Worm (Caenorhabditis elegans) whole organism, L3 larva: Measurements from ENCODE around the gene E01G6.2.
"Not testable (repeated sequence)": the region's sequence is repeated elsewhere in the genome, so short reads cannot be mapped to it uniquely, and the experiment has no call there.

Experiments
- R02D3.7 ChIP-seq: fragments of 150-350 bp; optimal IDR thresholded peaks from 2 replicates; lab custom pipeline; 2014; ENCODE audit warnings: missing biosample characterization, missing genetic modification characterization
- aly-2 ChIP-seq: fragments of 150-350 bp; optimal IDR thresholded peaks from 2 replicates; lab custom pipeline; 2014; ENCODE audit warnings: missing biosample characterization, missing genetic modification characterization
- ama-1 ChIP-seq: fragments of 150-350 bp; optimal IDR thresholded peaks from 2 replicates; lab custom pipeline; 2018
- ceh-16 ChIP-seq: sonication (generic microtip); optimal IDR thresholded peaks from 2 replicates; lab custom pipeline; 2017; ENCODE audit warnings: missing biosample characterization, missing genetic modification characterization
- ceh-28 ChIP-seq: fragments of 150-350 bp; optimal IDR thresholded peaks from 2 replicates; lab custom pipeline; 2014; ENCODE audit warnings: missing biosample characterization, missing genetic modification reagents, missing genetic modification characterization
- ceh-82 ChIP-seq: fragments of 150-350 bp; optimal IDR thresholded peaks from 2 replicates; lab custom pipeline; 2014; ENCODE audit warnings: missing biosample characterization, missing genetic modification characterization
- ceh-9 ChIP-seq: sonication (generic microtip); optimal IDR thresholded peaks from 2 replicates; lab custom pipeline; 2018; ENCODE audit warnings: missing biosample characterization, missing genetic modification characterization
- daf-12 ChIP-seq: fragments of 150-350 bp; optimal IDR thresholded peaks from 2 replicates; lab custom pipeline; 2014; ENCODE audit warnings: missing biosample characterization, missing genetic modification reagents, missing genetic modification characterization
- egl-27 ChIP-seq: sonication (generic microtip); optimal IDR thresholded peaks from 4 replicates; lab custom pipeline; 2017; ENCODE audit warnings: missing biosample characterization, missing genetic modification reagents, missing genetic modification characterization
- egl-5 ChIP-seq: fragments of 150-350 bp; optimal IDR thresholded peaks from 2 replicates; lab custom pipeline; 2017; ENCODE audit warnings: missing biosample characterization, missing genetic modification reagents, missing genetic modification characterization, inconsistent platforms
- elt-1 ChIP-seq: fragments of 150-350 bp; optimal IDR thresholded peaks from 2 replicates; lab custom pipeline; 2014; ENCODE audit warnings: missing biosample characterization, missing genetic modification characterization
- elt-2 ChIP-seq: sonication (generic microtip); optimal IDR thresholded peaks from 2 replicates; lab custom pipeline; 2016; ENCODE audit warnings: missing genetic modification reagents, mild to moderate bottlenecking, missing genetic modification characterization, missing compliant biosample characterization
- elt-3 ChIP-seq, 3 experiments: fragments of 150-350 bp in 1 of 3; sonication (generic microtip) in 2 of 3; optimal IDR thresholded peaks; 2 replicates in 2 of 3; 4 replicates in 1 of 3; lab custom pipeline; 2014 to 2017; ENCODE audit warnings: missing biosample characterization in 3 of 3, missing genetic modification characterization in 3 of 3
- eor-1 ChIP-seq, 2 experiments: fragments of 150-350 bp; optimal IDR thresholded peaks; 2 replicates each; lab custom pipeline; 2014 to 2018; ENCODE audit warnings: missing biosample characterization in 2 of 2, missing genetic modification characterization in 2 of 2
- fkh-10 ChIP-seq: sonication (generic microtip); optimal IDR thresholded peaks from 2 replicates; lab custom pipeline; 2017; ENCODE audit warnings: missing biosample characterization, missing genetic modification reagents, missing genetic modification characterization
- fkh-2 ChIP-seq: fragments of 150-350 bp; optimal IDR thresholded peaks from 2 replicates; lab custom pipeline; 2014; ENCODE audit warnings: missing biosample characterization, missing genetic modification reagents, missing genetic modification characterization
- fos-1 ChIP-seq: fragments of 150-350 bp; optimal IDR thresholded peaks from 2 replicates; lab custom pipeline; 2014; ENCODE audit warnings: missing biosample characterization, missing genetic modification characterization
- hmg-11 ChIP-seq: sonication (generic microtip); optimal IDR thresholded peaks from 2 replicates; lab custom pipeline; 2016; ENCODE audit warnings: missing genetic modification characterization, missing compliant biosample characterization
- lin-15B ChIP-seq: fragments of 150-350 bp; optimal IDR thresholded peaks from 2 replicates; lab custom pipeline; 2014; ENCODE audit warnings: missing biosample characterization, missing genetic modification characterization
- lsy-12 ChIP-seq: sonication (generic microtip); optimal IDR thresholded peaks from 2 replicates; lab custom pipeline; 2016; ENCODE audit warnings: mild to moderate bottlenecking, missing genetic modification characterization, missing compliant biosample characterization
- nhr-12 ChIP-seq: fragments of 150-350 bp; optimal IDR thresholded peaks from 2 replicates; lab custom pipeline; 2014; ENCODE audit warnings: missing biosample characterization, missing genetic modification characterization
- nhr-23 ChIP-seq: fragments of 150-350 bp; optimal IDR thresholded peaks from 2 replicates; lab custom pipeline; 2014; ENCODE audit warnings: missing biosample characterization, missing genetic modification reagents, missing genetic modification characterization
- nhr-237 ChIP-seq: fragments of 150-350 bp; optimal IDR thresholded peaks from 2 replicates; lab custom pipeline; 2014; ENCODE audit warnings: missing biosample characterization, missing genetic modification characterization
- nhr-28 ChIP-seq: fragments of 150-350 bp; optimal IDR thresholded peaks from 2 replicates; lab custom pipeline; 2014; ENCODE audit warnings: missing biosample characterization, missing genetic modification characterization
- nhr-43 ChIP-seq: sonication (generic microtip); optimal IDR thresholded peaks from 2 replicates; lab custom pipeline; 2016; ENCODE audit warnings: mild to moderate bottlenecking, missing genetic modification characterization, missing compliant biosample characterization; ENCODE audit not compliant: poor library complexity, severe bottlenecking
- nhr-67 ChIP-seq: fragments of 150-350 bp; optimal IDR thresholded peaks from 2 replicates; lab custom pipeline; 2014; ENCODE audit warnings: missing biosample characterization, missing genetic modification characterization
- nhr-76 ChIP-seq: fragments of 150-350 bp; sonication (generic microtip); optimal IDR thresholded peaks from 5 replicates; lab custom pipeline; 2014; ENCODE audit warnings: missing biosample characterization, missing genetic modification characterization
- nhr-77 ChIP-seq: fragments of 150-350 bp; optimal IDR thresholded peaks from 2 replicates; lab custom pipeline; 2014; ENCODE audit warnings: missing biosample characterization, missing genetic modification characterization
- pha-4 ChIP-seq: fragments of 150-350 bp; optimal IDR thresholded peaks from 2 replicates; lab custom pipeline; 2014; ENCODE audit warnings: missing biosample characterization, missing genetic modification reagents, missing genetic modification characterization
- sea-2 ChIP-seq: fragments of 150-350 bp; sonication (generic microtip); optimal IDR thresholded peaks from 4 replicates; lab custom pipeline; 2014; ENCODE audit warnings: missing biosample characterization, missing genetic modification reagents, missing genetic modification characterization
- snpc-4 ChIP-seq: fragments of 150-350 bp; optimal IDR thresholded peaks from 2 replicates; lab custom pipeline; 2014; ENCODE audit warnings: missing biosample characterization, missing genetic modification characterization
- tbx-2 ChIP-seq: sonication (generic microtip); optimal IDR thresholded peaks from 2 replicates; lab custom pipeline; 2016; ENCODE audit warnings: mild to moderate bottlenecking, missing genetic modification characterization, missing compliant biosample characterization
- unc-39 ChIP-seq: sonication (generic microtip); optimal IDR thresholded peaks from 4 replicates; lab custom pipeline; 2017; ENCODE audit warnings: missing biosample characterization, missing genetic modification characterization
- unc-62 ChIP-seq: fragments of 150-350 bp; sonication (generic microtip); optimal IDR thresholded peaks from 4 replicates; lab custom pipeline; 2014; ENCODE audit warnings: missing biosample characterization, missing genetic modification reagents, missing genetic modification characterization
- ztf-11 ChIP-seq: fragments of 150-350 bp; optimal IDR thresholded peaks from 2 replicates; lab custom pipeline; 2014; ENCODE audit warnings: missing biosample characterization, missing genetic modification characterization

E01G6.2 gene

ce11 chrX:12302755-12303154, 46.3 kb downstream of the E01G6.2 start, which contains the start of gene dot-1.3:
Gene dot-1.3 (minus strand): TSS chrX:12302855.
- TF ChIP-seq nhr-77, nhr-12, nhr-76 (tag; lab: Kevin White, UChicago): not testable (repeated sequence)

- TF ChIP-seq R02D3.7 (tag; lab: Kevin White, UChicago) = no peak
- no peak for TF ChIP-seq elt-1 (tag; lab: Kevin White, UChicago)
- TF ChIP-seq unc-39 (tag; lab: Kevin White, UChicago) = no peak
- TF ChIP-seq eor-1 (tag; optimal IDR thresholded peaks at IDR 0.05; lab: Kevin White, UChicago) = no peak
- TF ChIP-seq nhr-23 (tag; lab: Kevin White, UChicago) = no peak
- no peak for TF ChIP-seq lsy-12 (tag; lab: Kevin White, UChicago)
- no peak for TF ChIP-seq ztf-11
- TF ChIP-seq fkh-10 (GFP tag; lab: Kevin White, UChicago) = no peak
- no peak for TF ChIP-seq aly-2
- TF ChIP-seq pha-4 = no peak
- no peak for TF ChIP-seq ceh-9 (tag; lab: Kevin White, UChicago)
- TF ChIP-seq nhr-12 (tag; lab: Kevin White, UChicago) = no peak
- TF ChIP-seq ceh-28 = no peak
- no peak for TF ChIP-seq egl-27
- TF ChIP-seq tbx-2 = no peak
- no peak for TF ChIP-seq nhr-237
- no peak for TF ChIP-seq snpc-4 (tag; lab: Kevin White, UChicago)
- TF ChIP-seq sea-2 (GFP tag; lab: Kevin White, UChicago) = no peak
These were observed 47.8 kb downstream of the E01G6.2 start for ce11 chrX:12304231-12304630.

ce11 chrX:12306565-12306964, 50.1 kb downstream of the E01G6.2 start, which contains the start of gene phf-32:
Gene phf-32 (plus strand): TSS chrX:12306865.
- TF ChIP-seq lsy-12 (tag; lab: Kevin White, UChicago) = no peak
- TF ChIP-seq ama-1 (lab: Kevin White, UChicago) = no peak
- no peak for TF ChIP-seq nhr-43
- TF ChIP-seq elt-2 = no peak
- no peak for TF ChIP-seq nhr-28 (tag; lab: Kevin White, UChicago)
- TF ChIP-seq lin-15B (tag; lab: Kevin White, UChicago) = no peak
- no peak for TF ChIP-seq nhr-76 (tag; lab: Kevin White, UChicago)
- no peak for TF ChIP-seq hmg-11 (tag; lab: Kevin White, UChicago)
- no peak for TF ChIP-seq sea-2 (GFP tag; lab: Kevin White, UChicago)
- TF ChIP-seq egl-5 (tag; lab: Kevin White, UChicago) = no peak
- no peak for TF ChIP-seq fos-1 (tag; lab: Kevin White, UChicago)
- TF ChIP-seq daf-12 = no peak
- TF ChIP-seq ceh-28 = no peak
- TF ChIP-seq fkh-10 (GFP tag; lab: Kevin White, UChicago) = no peak
- no peak for TF ChIP-seq nhr-67 (tag; lab: Kevin White, UChicago)
- TF ChIP-seq elt-3 (tag; optimal IDR thresholded peaks at IDR 0.05; lab: Kevin White, UChicago) = no peak
- no peak for TF ChIP-seq unc-39 (tag; lab: Kevin White, UChicago)
- TF ChIP-seq fkh-2 (tag; lab: Kevin White, UChicago) = no peak
- no peak for TF ChIP-seq tbx-2
- TF ChIP-seq ceh-82 (tag; lab: Kevin White, UChicago) = no peak

ce11 chrX:12308045-12308499, 51.6 kb downstream of the E01G6.2 start, which contains the start of gene F17A2.16:
Gene F17A2.16 (plus strand): TSS chrX:12308449.
- not testable (repeated sequence) for TF ChIP-seq unc-62; ceh-16 (tag; lab: Kevin White, UChicago); nhr-67 (tag; lab: Kevin White, UChicago)
